Worm (Caenorhabditis elegans) whole organism, L4 larva: ENCODE measurements around the gene chst-1.
A peak's percentile ranks its signal among the peaks of the same experiment; 100 is the strongest.

Experiments used
- mep-1 ChIP-seq: fragments of 150-350 bp; sonication (generic microtip); optimal IDR thresholded peaks from 3 replicates; lab custom pipeline; 2014; ENCODE audit warnings: missing biosample characterization, missing genetic modification characterization
- nhr-48 ChIP-seq: sonication (generic microtip); optimal IDR thresholded peaks from 2 replicates; lab custom pipeline; 2016; ENCODE audit warnings: mild to moderate bottlenecking, missing genetic modification characterization, missing compliant biosample characterization
- nhr-77 ChIP-seq: fragments of 150-350 bp; optimal IDR thresholded peaks from 2 replicates; lab custom pipeline; 2014; ENCODE audit warnings: missing biosample characterization, missing genetic modification characterization

DNA sequence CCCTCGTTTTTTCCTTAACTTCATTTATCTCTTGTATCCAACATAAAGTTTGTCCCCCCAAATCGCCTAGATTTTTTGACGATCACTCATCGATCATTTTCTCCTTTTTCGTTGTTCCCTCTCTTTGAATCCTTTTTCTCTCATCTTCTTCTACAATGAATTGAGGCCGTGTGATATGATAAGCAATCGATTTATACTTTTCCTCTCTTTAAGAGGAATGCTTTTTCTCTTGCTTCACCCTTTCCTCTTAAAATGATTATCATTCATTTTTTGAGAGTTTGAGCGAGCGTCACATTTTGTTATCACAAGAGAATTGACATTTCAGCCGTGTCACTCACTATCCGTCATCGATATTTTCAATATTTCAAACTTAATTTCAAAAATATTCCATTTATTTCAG is 28.7 kb downstream of the chst-1 start, which contains the start of gene K02C4.5:
- TF ChIP-seq nhr-77 (no peak), mep-1 (tag; lab: Kevin White, UChicago) (peak; percentile 25), nhr-48 (tag; lab: Kevin White, UChicago) (no peak)
